Worm (Caenorhabditis elegans) whole organism, L2 larva: ENCODE data around the gene glb-17.
A peak's percentile ranks its signal among the peaks of the same experiment; 100 is the strongest.

Experiments
- F13H6.1 ChIP-seq: sonication (generic microtip); optimal IDR thresholded peaks from 2 replicates; lab custom pipeline; 2016; ENCODE audit warnings: missing genetic modification characterization, missing compliant biosample characterization
- R02D3.7 ChIP-seq: fragments of 150-350 bp; optimal IDR thresholded peaks from 2 replicates; lab custom pipeline; 2014; ENCODE audit warnings: missing biosample characterization, missing genetic modification characterization
- ZK546.5 ChIP-seq: sonication (generic microtip); optimal IDR thresholded peaks from 2 replicates; lab custom pipeline; 2017; ENCODE audit warnings: missing biosample characterization, missing genetic modification characterization
- alr-1 ChIP-seq: fragments of 150-350 bp; optimal IDR thresholded peaks from 2 replicates; lab custom pipeline; 2014; ENCODE audit warnings: missing biosample characterization, missing genetic modification characterization
- aly-2 ChIP-seq: fragments of 150-350 bp; optimal IDR thresholded peaks from 2 replicates; lab custom pipeline; 2014; ENCODE audit warnings: missing biosample characterization, missing genetic modification characterization
- ama-1 ChIP-seq: fragments of 150-350 bp; optimal IDR thresholded peaks from 2 replicates; lab custom pipeline; 2018; ENCODE audit warnings: inconsistent platforms
- blmp-1 ChIP-seq: sonication (generic microtip); optimal IDR thresholded peaks from 2 replicates; lab custom pipeline; 2017; ENCODE audit warnings: missing genetic modification characterization, mild to moderate bottlenecking, missing compliant biosample characterization, antibody characterized with exemption, moderate library complexity; ENCODE audit not compliant: insufficient read depth
- ceh-16 ChIP-seq: fragments of 150-350 bp; optimal IDR thresholded peaks from 2 replicates; lab custom pipeline; 2014; ENCODE audit warnings: missing biosample characterization, missing genetic modification characterization
- crh-2 ChIP-seq: sonication (generic microtip); optimal IDR thresholded peaks from 2 replicates; lab custom pipeline; 2017; ENCODE audit warnings: missing biosample characterization, missing genetic modification characterization
- dmd-4 ChIP-seq: sonication (generic microtip); optimal IDR thresholded peaks from 2 replicates; lab custom pipeline; 2017; ENCODE audit warnings: missing biosample characterization, missing genetic modification characterization
- egl-27 ChIP-seq: sonication (generic microtip); optimal IDR thresholded peaks from 3 replicates; lab custom pipeline; 2017; ENCODE audit warnings: missing biosample characterization, missing genetic modification reagents, missing genetic modification characterization
- elt-1 ChIP-seq: fragments of 150-350 bp; optimal IDR thresholded peaks from 2 replicates; lab custom pipeline; 2014; ENCODE audit warnings: missing biosample characterization, missing genetic modification characterization
- elt-3 ChIP-seq: sonication (generic microtip); optimal IDR thresholded peaks from 2 replicates; lab custom pipeline; 2017; ENCODE audit warnings: missing biosample characterization, missing genetic modification characterization
- fos-1 ChIP-seq: fragments of 150-350 bp; optimal IDR thresholded peaks from 2 replicates; lab custom pipeline; 2014; ENCODE audit warnings: missing biosample characterization, missing genetic modification characterization
- gmeb-1 ChIP-seq: fragments of 150-350 bp; optimal IDR thresholded peaks from 2 replicates; lab custom pipeline; 2014; ENCODE audit warnings: missing biosample characterization, missing genetic modification characterization
- lin-13 ChIP-seq: fragments of 150-350 bp; optimal IDR thresholded peaks from 2 replicates; lab custom pipeline; 2014; ENCODE audit warnings: missing biosample characterization, missing genetic modification reagents, missing genetic modification characterization
- lin-39 ChIP-seq: fragments of 150-350 bp; optimal IDR thresholded peaks from 2 replicates; lab custom pipeline; 2014; ENCODE audit warnings: missing biosample characterization, missing genetic modification reagents, missing genetic modification characterization
- lsy-2 ChIP-seq, 2 experiments: fragments of 150-350 bp in 1 of 2; sonication (generic microtip) in 1 of 2; optimal IDR thresholded peaks; 2 replicates each; lab custom pipeline; 2014 to 2017; ENCODE audit warnings: missing biosample characterization in 2 of 2, missing genetic modification characterization in 2 of 2
- mab-5 ChIP-seq: fragments of 150-350 bp; optimal IDR thresholded peaks from 2 replicates; lab custom pipeline; 2014; ENCODE audit warnings: missing biosample characterization, missing genetic modification characterization
- nhr-12 ChIP-seq: fragments of 150-350 bp; optimal IDR thresholded peaks from 2 replicates; lab custom pipeline; 2014; ENCODE audit warnings: missing biosample characterization, missing genetic modification characterization
- nhr-129 ChIP-seq: fragments of 150-350 bp; optimal IDR thresholded peaks from 2 replicates; lab custom pipeline; 2014; ENCODE audit warnings: missing biosample characterization, missing genetic modification characterization
- nhr-21 ChIP-seq: fragments of 150-350 bp; optimal IDR thresholded peaks from 2 replicates; lab custom pipeline; 2014; ENCODE audit warnings: missing biosample characterization, missing genetic modification characterization
- nhr-23 ChIP-seq: fragments of 150-350 bp; optimal IDR thresholded peaks from 2 replicates; lab custom pipeline; 2014; ENCODE audit warnings: missing biosample characterization, missing genetic modification reagents, missing genetic modification characterization
- nhr-25 ChIP-seq: fragments of 150-350 bp; sonication (generic microtip); optimal IDR thresholded peaks from 3 replicates; lab custom pipeline; 2014; ENCODE audit warnings: missing biosample characterization, missing genetic modification characterization
- nhr-6 ChIP-seq: fragments of 150-350 bp; optimal IDR thresholded peaks from 2 replicates; lab custom pipeline; 2014; ENCODE audit warnings: missing biosample characterization, missing genetic modification characterization
- peb-1 ChIP-seq: fragments of 150-350 bp; optimal IDR thresholded peaks from 2 replicates; lab custom pipeline; 2014; ENCODE audit warnings: missing biosample characterization, missing genetic modification characterization
- sma-3 ChIP-seq: sonication (generic microtip); optimal IDR thresholded peaks from 2 replicates; lab custom pipeline; 2016; ENCODE audit warnings: missing genetic modification reagents, missing genetic modification characterization, missing compliant biosample characterization
- sma-9 ChIP-seq, 2 experiments: fragments of 150-350 bp in 1 of 2; sonication (generic microtip) in 1 of 2; optimal IDR thresholded peaks; 2 replicates each; lab custom pipeline; 2014 to 2016; ENCODE audit warnings: missing genetic modification characterization in 2 of 2, mild to moderate bottlenecking in 1 of 2, missing biosample characterization in 1 of 2, missing compliant biosample characterization in 1 of 2, missing genetic modification reagents in 1 of 2, moderate library complexity in 1 of 2
- unc-39 ChIP-seq: fragments of 150-350 bp; optimal IDR thresholded peaks from 2 replicates; lab custom pipeline; 2014; ENCODE audit warnings: missing biosample characterization, missing genetic modification characterization
- zag-1 ChIP-seq: fragments of 150-350 bp; optimal IDR thresholded peaks from 2 replicates; lab custom pipeline; 2014; ENCODE audit warnings: missing biosample characterization, missing genetic modification characterization
- ztf-1 ChIP-seq: fragments of 200-800 bp; sonication (Bioruptor generic); conservative IDR thresholded peaks from 2 replicates; pipeline ENCODE4 v1.3.6; 2022; ENCODE audit warnings: missing genetic modification characterization, missing compliant biosample characterization
- ztf-11 ChIP-seq: sonication (generic microtip); optimal IDR thresholded peaks from 2 replicates; lab custom pipeline; 2017; ENCODE audit warnings: missing biosample characterization, missing genetic modification characterization
- ztf-4 ChIP-seq: fragments of 150-350 bp; optimal IDR thresholded peaks from 2 replicates; lab custom pipeline; 2014; ENCODE audit warnings: missing biosample characterization, missing genetic modification characterization

glb-17 gene

ce11 chrX:9587642-9588041, 10.8 kb upstream of the glb-17 start, which contains the start of gene gpx-3:
gpx-3 (plus strand) TSS chrX:9587942.
- TF ChIP-seq ztf-4 (no peak), ZK546.5 (tag; lab: Kevin White, UChicago) (no peak)
- TF ChIP-seq, all 48 proteins: peak for 0

- no peak for TF ChIP-seq R02D3.7 (tag; lab: Kevin White, UChicago)
- TF ChIP-seq nhr-25 (tag; lab: Kevin White, UChicago) = peak; percentile 53
- TF ChIP-seq, all 48 proteins: peak for 1
These were observed 8.8 kb upstream of the glb-17 start for ce11 chrX:9585584-9586166.

ce11 chrX:9584333-9584732, 7.5 kb upstream of the glb-17 start, which contains the start of gene gpx-5:
gpx-5 (plus strand) TSS chrX:9584668.
- TF ChIP-seq ceh-16 (tag; lab: Kevin White, UChicago) (no peak), blmp-1 (tag; lab: Kevin White, UChicago) (peak; percentile 7), nhr-25 (tag; lab: Kevin White, UChicago) (peak; percentile 67), nhr-21 (peak; percentile 17), zag-1 (tag; lab: Kevin White, UChicago) (no peak), sma-9 (GFP tag; optimal IDR thresholded peaks at IDR 0.05; lab: Kevin White, UChicago) (peak; percentile 31), sma-9 (tag; optimal IDR thresholded peaks at IDR 0.05; lab: Kevin White, UChicago) (no peak), F13H6.1 (tag; lab: Kevin White, UChicago) (peak; percentile 50), sma-3 (GFP tag; lab: Kevin White, UChicago) (peak; percentile 47), nhr-129 (peak; percentile 47), egl-27 (peak; percentile 10), elt-3 (no peak)

- TF ChIP-seq fos-1 (tag; lab: Kevin White, UChicago) (peak; percentile 36), dmd-4 (tag; lab: Kevin White, UChicago) (no peak), gmeb-1 (tag; lab: Kevin White, UChicago) (peak; percentile 22)
These were observed 8.3 kb downstream of the glb-17 start for ce11 chrX:9568574-9568973.

ce11 chrX:9566429-9566828, 10.4 kb downstream of the glb-17 start, which contains the start of gene F49E2.2:
F49E2.2 (plus strand) TSS chrX:9566729.
- TF ChIP-seq lin-39 (tag; lab: Kevin White, UChicago) = no peak

- TF ChIP-seq dmd-4 (tag; lab: Kevin White, UChicago) (no peak), nhr-23 (tag; lab: Kevin White, UChicago) (no peak), nhr-12 (tag; lab: Kevin White, UChicago) (no peak), elt-1 (tag; lab: Kevin White, UChicago) (no peak), alr-1 (no peak), unc-39 (tag; lab: Kevin White, UChicago) (no peak), aly-2 (no peak), ztf-11 (tag; lab: Kevin White, UChicago) (no peak), peb-1 (tag; lab: Kevin White, UChicago) (no peak), R02D3.7 (tag; lab: Kevin White, UChicago) (no peak), lin-13 (GFP tag; lab: Kevin White, UChicago) (no peak), crh-2 (no peak), fos-1 (tag; lab: Kevin White, UChicago) (no peak), sma-9 (GFP tag; optimal IDR thresholded peaks at IDR 0.05; lab: Kevin White, UChicago) (no peak), sma-9 (tag; optimal IDR thresholded peaks at IDR 0.05; lab: Kevin White, UChicago) (no peak), mab-5 (no peak), ztf-4 (no peak)
These were observed 10.9 kb downstream of the glb-17 start, which contains the start of gene moc-5 for ce11 chrX:9565881-9566280. moc-5 (minus strand) TSS chrX:9565981.

ce11 chrX:9560931-9561330, 15.9 kb downstream of the glb-17 start:
- TF ChIP-seq nhr-129 (peak; percentile 34), crh-2 (peak; percentile 46), gmeb-1 (tag; lab: Kevin White, UChicago) (peak; percentile 3), ztf-1 (no peak), fos-1 (tag; lab: Kevin White, UChicago) (peak; percentile 10), sma-3 (GFP tag; lab: Kevin White, UChicago) (peak; percentile 19), F13H6.1 (tag; lab: Kevin White, UChicago) (peak; percentile 22), ztf-4 (peak; percentile 8), lsy-2 (tag; optimal IDR thresholded peaks at IDR 0.05; lab: Kevin White, UChicago) (peak in 1 of 2 experiments; percentile 16), peb-1 (tag; lab: Kevin White, UChicago) (no peak), nhr-21 (peak; percentile 10), sma-9 (GFP tag; optimal IDR thresholded peaks at IDR 0.05; lab: Kevin White, UChicago) (peak; percentile 23), sma-9 (tag; optimal IDR thresholded peaks at IDR 0.05; lab: Kevin White, UChicago) (no peak), ama-1 (peak; percentile 49), dmd-4 (tag; lab: Kevin White, UChicago) (no peak), nhr-6 (tag; lab: Kevin White, UChicago) (peak; percentile 2)
